Fruit fly (Drosophila melanogaster) whole organism, wandering third instar larva: Measurements from ENCODE around the gene in.

Experiments
- CG9705 ChIP-seq: fragments of 200-800 bp; sonication (Bioruptor generic); optimal IDR thresholded peaks from 2 replicates; lab custom pipeline; 2018; ENCODE audit warnings: missing biosample characterization, mild to moderate bottlenecking, missing genetic modification characterization
- Dfd ChIP-seq: fragments of >200 bp; optimal IDR thresholded peaks from 2 replicates; lab custom pipeline; 2017; ENCODE audit warnings: missing biosample characterization, missing genetic modification characterization
- Dif ChIP-seq: fragments of 200-275, 200-300 bp; sonication (Bioruptor generic); optimal IDR thresholded peaks from 2 replicates; lab custom pipeline; 2018; ENCODE audit warnings: missing biosample characterization, missing genetic modification characterization; ENCODE audit not compliant: partially characterized antibody
- HLH106 ChIP-seq: fragments of 200-800 bp; optimal IDR thresholded peaks from 3 replicates; lab custom pipeline; 2019; ENCODE audit warnings: missing biosample characterization, mild to moderate bottlenecking, missing genetic modification characterization, moderate library complexity
- dsf ChIP-seq: sonication (Bioruptor generic); optimal IDR thresholded peaks from 2 replicates; lab custom pipeline; 2016; ENCODE audit warnings: missing biosample characterization, missing genetic modification characterization, borderline replicate concordance
- ey ChIP-seq: fragments of 200-800 bp; sonication (Bioruptor generic); optimal IDR thresholded peaks from 2 replicates; lab custom pipeline; 2016; ENCODE audit warnings: missing biosample characterization, missing genetic modification characterization
- pan ChIP-seq: fragments of >200 bp; optimal IDR thresholded peaks from 2 replicates; lab custom pipeline; 2017
- rgr ChIP-seq: fragments of 200-800 bp; sonication (Bioruptor generic); optimal IDR thresholded peaks from 3 replicates; lab custom pipeline; 2016; ENCODE audit warnings: missing biosample characterization, mild to moderate bottlenecking, missing genetic modification characterization

DNA sequence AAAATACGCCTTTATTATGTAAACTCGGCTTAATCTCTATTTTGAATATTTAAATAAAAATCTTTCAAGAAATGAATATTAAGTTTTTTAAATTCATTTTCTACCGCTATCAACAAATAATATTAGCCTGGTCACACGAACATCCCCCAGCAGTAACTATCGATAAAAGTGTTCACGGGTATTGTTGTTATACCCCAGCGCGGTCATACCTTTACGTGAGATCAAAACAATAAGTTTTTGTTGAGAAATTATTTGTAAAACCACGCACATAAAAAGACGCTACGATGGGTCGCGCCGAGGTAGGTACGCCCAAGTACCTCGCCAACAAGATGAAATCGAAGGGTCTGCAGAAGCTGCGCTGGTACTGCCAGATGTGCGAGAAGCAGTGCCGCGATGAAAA, 10.4 kb upstream of the in start, which contains the start of gene kin17:
- TF ChIP-seq CG9705 = no peak
- no peak for TF ChIP-seq Dif
- no peak for TF ChIP-seq ey (GFP tag; lab: Kevin White, UChicago)
- TF ChIP-seq dsf (GFP tag; lab: Kevin White, UChicago) = no peak
- TF ChIP-seq HLH106 (tag; lab: Kevin White, UChicago) = no peak
- no peak for TF ChIP-seq Dfd (GFP tag; lab: Kevin White, UChicago)
- no peak for TF ChIP-seq rgr (GFP tag; lab: Kevin White, UChicago)
- no peak for TF ChIP-seq pan (lab: Kevin White, UChicago)
